Worm (Caenorhabditis elegans): ENCODE results near the gene Y43F8B.15.
A peak's percentile ranks its signal among the peaks of the same experiment; 100 is the strongest.

Y43F8B.15 gene

ce11 chrV:19462020-19462419, at the start of gene Y43F8B.15:
TSS of gene Y43F8B.15 (minus strand) at chrV:19462120.
- TF ChIP-seq eyg-1 (tag; optimal IDR thresholded peaks at IDR 0.05) (no peak), che-1 (tag; optimal IDR thresholded peaks at IDR 0.05) (no peak), ceh-6 (GFP tag; optimal IDR thresholded peaks at IDR 0.05) (no peak), elt-4 (tag; optimal IDR thresholded peaks at IDR 0.05) (no peak), npax-4 (tag; optimal IDR thresholded peaks at IDR 0.05) (no peak), mec-3 (tag; optimal IDR thresholded peaks at IDR 0.05; ENCODE audit: borderline replicate concordance) (no peak), pros-1 (tag; optimal IDR thresholded peaks at IDR 0.05) (no peak), ceh-22 (tag; optimal IDR thresholded peaks at IDR 0.05) (no peak), ceh-9 (tag; optimal IDR thresholded peaks at IDR 0.05) (no peak), C38D4.7 (GFP tag; optimal IDR thresholded peaks at IDR 0.05) (no peak), pat-9 (tag; optimal IDR thresholded peaks at IDR 0.05) (no peak)

DNA sequence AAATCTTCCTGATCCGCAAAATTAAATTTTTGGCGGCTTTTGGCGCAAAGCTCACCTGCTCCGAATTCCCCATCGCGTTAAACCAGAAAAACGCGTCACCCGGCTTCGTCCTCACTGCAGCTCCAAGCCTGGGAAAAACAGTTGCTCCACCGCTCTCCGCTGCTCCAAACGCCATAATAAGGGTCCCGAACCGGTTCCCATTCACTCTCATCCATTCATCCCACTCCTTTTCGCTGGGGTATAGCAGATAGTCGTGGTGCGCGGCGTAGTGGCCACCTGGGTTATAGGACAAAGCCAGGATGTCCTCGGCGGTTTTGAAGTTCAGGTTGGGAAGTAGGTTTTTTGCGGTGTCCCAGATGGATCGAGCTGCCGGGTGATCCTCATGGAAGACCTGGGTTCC, 49.0 kb upstream of the Y43F8B.15 start:
- TF ChIP-seq pax-1 (tag; optimal IDR thresholded peaks at IDR 0.05) (no peak), pros-1 (tag; optimal IDR thresholded peaks at IDR 0.05) (no peak), Y22D7AL.16 (tag; optimal IDR thresholded peaks at IDR 0.05) (no peak), ceh-14 (tag; optimal IDR thresholded peaks at IDR 0.05) (no peak), ceh-48 (tag; optimal IDR thresholded peaks at IDR 0.05) (no peak)

DNA sequence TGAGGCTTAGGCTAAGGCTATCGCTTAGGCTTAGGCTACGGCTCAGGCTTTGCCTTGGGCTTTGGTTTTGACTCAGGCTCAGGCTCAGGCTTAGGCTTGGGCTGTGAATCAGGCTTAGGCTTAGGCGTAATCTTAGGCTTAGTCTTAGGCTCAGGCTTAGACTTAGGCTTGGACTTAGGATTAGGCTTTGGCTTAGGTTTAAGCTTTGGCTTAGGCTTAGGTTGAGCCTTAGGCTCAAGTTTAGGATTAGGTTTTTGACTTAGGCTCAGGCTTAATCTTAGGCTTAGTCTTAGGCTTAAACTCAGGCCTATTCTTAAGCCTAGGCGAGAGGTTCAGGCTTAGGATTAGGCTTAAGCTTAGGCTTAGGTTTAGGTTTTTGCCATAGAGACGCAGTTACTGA, 48.4 kb upstream of the Y43F8B.15 start:
- TF ChIP-seq hlh-30 (tag; optimal IDR thresholded peaks at IDR 0.05; ENCODE audit: insufficient read depth): no peak
- TF ChIP-seq dve-1 (tag; optimal IDR thresholded peaks at IDR 0.05): peak; percentile 91
- no peak for TF ChIP-seq ceh-45 (GFP tag; IDR thresholded peaks at IDR 0.05)
- TF ChIP-seq fax-1 (tag; optimal IDR thresholded peaks at IDR 0.05): no peak
- no peak for TF ChIP-seq hlh-8 (tag; optimal IDR thresholded peaks at IDR 0.05)
- no peak for TF ChIP-seq pros-1 (tag; optimal IDR thresholded peaks at IDR 0.05)

DNA sequence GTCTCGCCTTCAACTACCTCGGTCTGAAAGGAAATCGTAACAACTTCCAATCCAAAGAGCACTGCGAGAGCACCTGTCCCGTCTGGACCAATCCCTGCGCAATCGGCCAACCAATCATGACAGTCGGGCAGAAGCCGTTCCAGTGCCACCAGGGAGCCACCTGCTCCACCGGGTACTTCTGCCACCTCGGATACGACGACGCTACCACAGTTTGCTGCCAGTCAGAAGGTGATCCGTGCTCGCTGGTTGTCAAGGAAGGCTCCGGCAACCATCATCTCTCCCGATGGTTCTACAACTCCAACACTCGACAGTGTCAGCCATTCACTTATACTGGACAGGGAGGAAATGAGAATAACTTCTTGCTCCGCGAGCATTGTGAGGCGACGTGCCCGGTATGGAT, 47.1 kb upstream of the Y43F8B.15 start:
- no peak for TF ChIP-seq zip-5 (tag; optimal IDR thresholded peaks at IDR 0.05)
- TF ChIP-seq pag-3 (tag; optimal IDR thresholded peaks at IDR 0.05; ENCODE audit: borderline replicate concordance): peak; percentile 57

DNA sequence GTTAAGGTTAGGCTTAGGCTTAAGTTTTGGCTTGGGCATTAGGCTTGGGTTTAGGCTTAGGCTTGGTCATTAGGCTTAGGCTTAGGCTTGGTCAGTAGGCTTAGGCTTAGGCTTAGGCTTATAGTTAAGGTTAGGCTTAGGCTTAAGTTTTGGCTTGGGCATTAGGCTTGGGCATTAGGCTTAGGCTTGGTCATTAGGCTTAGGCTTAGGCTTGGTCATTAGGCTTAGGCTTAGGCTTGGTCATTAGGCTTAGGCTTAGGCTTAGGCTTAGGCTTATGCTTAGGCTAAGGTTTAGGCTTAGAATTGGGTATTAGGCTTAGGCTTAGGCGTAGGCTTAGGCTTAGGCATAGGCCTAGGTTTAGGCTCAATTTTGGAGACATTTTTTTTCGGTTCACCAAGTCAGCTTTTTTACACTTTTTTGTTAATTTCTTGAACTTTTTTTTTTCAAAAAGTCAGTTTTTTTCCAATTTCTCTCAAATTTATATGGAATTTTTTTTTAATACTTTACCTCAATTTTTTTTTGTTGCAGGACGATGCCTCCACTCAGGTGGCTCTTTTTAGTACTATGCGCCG, 40.7 kb upstream of the Y43F8B.15 start, which contains the start of gene Y43F8B.3:
Gene Y43F8B.3 (plus strand): TSS at position 523 of the 573 bp plus-strand sequence.
- TF ChIP-seq nhr-11 (tag; optimal IDR thresholded peaks at IDR 0.05): no peak
- TF ChIP-seq K02D7.2 (tag; optimal IDR thresholded peaks at IDR 0.05): no peak
- no peak for TF ChIP-seq ztf-16 (tag; optimal IDR thresholded peaks at IDR 0.05)
- TF ChIP-seq ceh-24 (tag; optimal IDR thresholded peaks at IDR 0.05): no peak
- TF ChIP-seq fkh-10 (GFP tag; optimal IDR thresholded peaks at IDR 0.05): no peak
- no peak for TF ChIP-seq che-1 (tag; optimal IDR thresholded peaks at IDR 0.05)
- no peak for TF ChIP-seq ceh-6 (GFP tag; optimal IDR thresholded peaks at IDR 0.05)
- no peak for TF ChIP-seq hlh-15 (tag; optimal IDR thresholded peaks at IDR 0.05)
- TF ChIP-seq mec-3 (tag; optimal IDR thresholded peaks at IDR 0.05; ENCODE audit: borderline replicate concordance): no peak
- no peak for TF ChIP-seq syd-9 (tag; optimal IDR thresholded peaks at IDR 0.05)
- no peak for TF ChIP-seq nhr-232 (tag; optimal IDR thresholded peaks at IDR 0.05)

DNA sequence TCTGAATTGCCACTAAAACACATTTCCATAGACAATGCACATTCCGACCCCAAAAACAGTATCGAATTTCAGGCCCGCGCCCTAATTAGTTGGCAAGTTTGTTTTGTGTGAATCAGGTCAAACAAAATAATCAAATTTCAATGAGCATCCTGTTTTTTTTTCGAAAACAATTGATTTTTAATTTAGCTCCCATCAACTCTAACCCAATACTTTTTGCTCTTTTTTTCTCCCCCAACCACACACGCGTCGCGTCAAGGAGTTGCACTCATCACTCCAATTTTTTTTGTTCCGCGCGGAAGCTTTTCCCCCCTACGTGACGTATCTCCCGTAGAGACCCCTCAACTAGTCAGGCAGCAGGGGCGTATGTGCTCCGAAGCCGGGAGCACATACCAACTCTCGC, 39.5 kb upstream of the Y43F8B.15 start:
- no peak for TF ChIP-seq fkh-6 (tag; optimal IDR thresholded peaks at IDR 0.05)
- TF ChIP-seq ceh-24 (tag; optimal IDR thresholded peaks at IDR 0.05): no peak
- TF ChIP-seq unc-55 (GFP tag; optimal IDR thresholded peaks at IDR 0.05): no peak
- no peak for TF ChIP-seq sox-4 (tag; optimal IDR thresholded peaks at IDR 0.05)
- TF ChIP-seq mec-3 (tag; optimal IDR thresholded peaks at IDR 0.05; ENCODE audit: borderline replicate concordance): no peak
- no peak for TF ChIP-seq eyg-1 (tag; optimal IDR thresholded peaks at IDR 0.05)
- no peak for TF ChIP-seq lin-11 (tag; optimal IDR thresholded peaks at IDR 0.05)
- TF ChIP-seq pag-3 (tag; optimal IDR thresholded peaks at IDR 0.05; ENCODE audit: borderline replicate concordance): no peak
- no peak for TF ChIP-seq ceh-34 (tag; optimal IDR thresholded peaks at IDR 0.05)
- TF ChIP-seq ama-1 (optimal IDR thresholded peaks at IDR 0.05): no peak
- no peak for TF ChIP-seq hlh-8 (tag; optimal IDR thresholded peaks at IDR 0.05)
- TF ChIP-seq pax-1 (tag; optimal IDR thresholded peaks at IDR 0.05): no peak
